Worm (Caenorhabditis elegans): ENCODE measurements around the gene F49F1.5.

The F49F1.5 gene

DNA sequence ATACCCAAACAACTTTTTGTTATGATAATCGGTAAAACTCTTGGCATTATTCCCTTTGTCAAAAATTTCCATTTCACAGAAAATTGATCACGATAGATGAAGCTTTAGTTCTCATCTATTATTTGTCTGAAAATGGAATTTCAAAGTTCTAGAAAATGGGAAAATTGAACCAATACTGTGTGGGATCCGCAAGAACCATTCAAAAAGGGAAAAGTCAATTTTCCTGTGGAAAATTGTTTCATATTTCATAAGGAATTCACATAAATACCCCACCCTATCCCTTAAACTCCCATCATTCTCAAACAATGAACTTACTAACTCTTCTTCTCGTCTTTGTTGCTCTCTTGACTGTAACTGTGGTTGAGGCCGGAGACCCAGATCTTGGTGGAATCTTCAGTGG lies 39.4 kb downstream of the F49F1.5 start, which contains the start of the genes C35B1.9 and C35B1.3:
Gene C35B1.9 (minus strand): TSS at position 101 of the 400 bp plus-strand sequence.
Gene C35B1.3 (plus strand): TSS at position 306 of the 400 bp plus-strand sequence.
- TF ChIP-seq mep-1 (tag; optimal IDR thresholded peaks at IDR 0.05) (no peak), ceh-32 (tag; optimal IDR thresholded peaks at IDR 0.05; ENCODE audit: poor library complexity) (no peak), unc-62 (GFP tag; optimal IDR thresholded peaks at IDR 0.05 in 1 of 2) (peak in 1 of 2 experiments; percentile 11), unc-62 (tag; optimal IDR thresholded peaks at IDR 0.05) (no peak), ceh-28 (tag; optimal IDR thresholded peaks at IDR 0.05) (no peak), lim-7 (GFP tag; IDR thresholded peaks at IDR 0.05) (no peak)

DNA sequence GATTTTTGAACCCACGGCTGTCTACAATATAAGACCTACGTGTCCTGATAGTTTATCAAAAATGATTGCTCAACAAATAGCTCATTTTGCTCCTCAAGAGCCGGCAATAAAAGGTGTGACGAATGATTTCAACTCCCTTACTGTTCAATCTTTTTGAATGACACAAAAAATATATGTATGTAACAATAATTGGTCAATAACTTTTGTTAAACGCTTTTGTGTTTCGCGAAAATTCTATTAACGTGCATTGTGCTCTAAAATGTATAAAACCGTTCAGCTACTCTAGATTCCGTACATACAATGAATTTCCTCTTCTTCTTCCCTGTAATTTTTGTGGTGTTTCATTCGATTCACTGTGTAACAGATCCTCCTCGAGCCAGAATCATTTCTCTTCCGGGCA lies 40.7 kb downstream of the F49F1.5 start, which contains the start of gene C35B1.4:
Gene C35B1.4 (plus strand): TSS at position 301 of the 400 bp plus-strand sequence.
- no peak for TF ChIP-seq dpl-1 (GFP tag; optimal IDR thresholded peaks at IDR 0.05)
- TF ChIP-seq nhr-10 (tag; optimal IDR thresholded peaks at IDR 0.05) = no peak
- TF ChIP-seq set-16 (GFP tag; IDR thresholded peaks at IDR 0.05) = no peak
- TF ChIP-seq lin-38 (GFP tag; IDR thresholded peaks at IDR 0.05) = no peak
- no peak for TF ChIP-seq T26A8.4 (GFP tag; IDR thresholded peaks at IDR 0.05)
- no peak for TF ChIP-seq nhr-11 (tag; optimal IDR thresholded peaks at IDR 0.05)
- TF ChIP-seq attf-4 (tag; optimal IDR thresholded peaks at IDR 0.05) = no peak
- TF ChIP-seq F26F4.8 (GFP tag; conservative IDR thresholded peaks at IDR 0.05) = no peak
- no peak for TF ChIP-seq daf-8 (GFP tag; IDR thresholded peaks at IDR 0.05)
- no peak for TF ChIP-seq dmd-9 (GFP tag; IDR thresholded peaks at IDR 0.05)
- TF ChIP-seq nhr-28 (tag; optimal IDR thresholded peaks at IDR 0.05) = no peak
- TF ChIP-seq nhr-76 (tag; optimal IDR thresholded peaks at IDR 0.05) = no peak
- TF ChIP-seq mep-1 (tag; optimal IDR thresholded peaks at IDR 0.05) = no peak

DNA sequence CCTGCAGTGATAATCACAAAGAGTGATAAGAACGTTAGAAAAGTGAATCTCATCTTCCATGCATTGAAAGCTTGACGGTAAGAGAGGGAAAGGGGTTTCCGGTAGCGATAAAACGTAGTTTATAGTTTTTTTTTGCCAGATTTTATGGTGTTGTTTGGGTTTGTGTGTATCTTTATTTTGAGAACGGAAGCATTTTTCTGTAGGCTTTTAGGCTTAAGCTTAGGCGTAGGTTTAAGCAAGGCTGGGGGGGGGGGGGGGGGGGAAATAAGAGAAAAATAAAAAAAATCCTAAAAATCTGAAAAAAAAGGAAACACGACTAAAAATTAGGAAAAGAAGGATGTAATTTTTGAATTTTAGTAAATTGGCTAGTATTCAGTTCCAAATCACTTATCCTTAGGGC lies 41.3 kb downstream of the F49F1.5 start, which contains the start of gene C35B1.8:
Gene C35B1.8 (minus strand): TSS at position 101 of the 400 bp plus-strand sequence.
- no peak for TF ChIP-seq gei-8 (GFP tag; optimal IDR thresholded peaks at IDR 0.05)
- no peak for TF ChIP-seq nhr-25 (tag; optimal IDR thresholded peaks at IDR 0.05; ENCODE audit: borderline replicate concordance, insufficient read depth)
- no peak for TF ChIP-seq zfp-3 (GFP tag; conservative IDR thresholded peaks at IDR 0.05)
- no peak for TF ChIP-seq dmd-8 (GFP tag; IDR thresholded peaks at IDR 0.05)
- TF ChIP-seq ceh-62 (tag; optimal IDR thresholded peaks at IDR 0.05) = no peak
- no peak for TF ChIP-seq aha-1 (tag)
- TF ChIP-seq Y75B8A.6 (GFP tag; IDR thresholded peaks at IDR 0.05) = no peak
- no peak for TF ChIP-seq snpc-4 (tag; optimal IDR thresholded peaks at IDR 0.05)
- no peak for TF ChIP-seq pqm-1 (tag; optimal IDR thresholded peaks at IDR 0.05)
- TF ChIP-seq set-16 (GFP tag; IDR thresholded peaks at IDR 0.05) = no peak
- no peak for TF ChIP-seq nhr-102 (tag; optimal IDR thresholded peaks at IDR 0.05)
- TF ChIP-seq lin-29 (GFP tag; IDR thresholded peaks at IDR 0.05) = no peak
- TF ChIP-seq jun-1 (tag; optimal IDR thresholded peaks at IDR 0.05) = no peak
- no peak for TF ChIP-seq madf-5 (GFP tag; IDR thresholded peaks at IDR 0.05)
- TF ChIP-seq saeg-2 (GFP tag; IDR thresholded peaks at IDR 0.05) = no peak
- TF ChIP-seq nhr-28 (tag; optimal IDR thresholded peaks at IDR 0.05) = no peak
- no peak for TF ChIP-seq nhr-10 (tag; optimal IDR thresholded peaks at IDR 0.05)
- no peak for TF ChIP-seq mxl-2 (GFP tag; conservative IDR thresholded peaks at IDR 0.05)
- TF ChIP-seq hmg-1.1 (GFP tag; IDR thresholded peaks at IDR 0.05) = no peak

DNA sequence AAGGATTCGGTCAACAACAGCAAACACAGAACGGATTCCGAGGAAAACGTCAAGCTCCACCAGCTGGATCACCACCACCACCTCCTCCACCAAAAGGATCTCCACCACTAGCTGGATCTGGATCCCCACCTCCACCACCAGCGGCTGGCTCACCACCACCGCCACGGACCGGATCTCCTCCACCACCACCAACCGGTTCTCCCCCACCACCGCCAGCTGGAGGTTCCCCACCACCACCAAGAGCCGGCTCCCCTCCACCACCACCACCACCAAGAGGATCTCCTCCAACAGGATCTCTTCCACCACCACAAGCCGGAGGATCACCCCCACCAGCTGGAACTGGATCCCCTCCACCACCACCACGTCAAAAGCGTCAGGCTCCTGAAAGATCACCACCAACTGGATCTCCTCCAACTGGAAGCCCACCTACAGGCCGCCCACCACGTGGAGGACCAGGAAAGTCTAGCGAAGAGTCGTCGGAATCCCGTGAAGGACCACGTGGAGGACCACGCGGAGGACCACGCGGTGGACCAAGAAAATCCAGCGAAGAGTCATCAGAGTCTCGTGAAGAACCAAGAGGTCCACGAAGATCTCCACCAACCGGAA lies 43.4 kb downstream of the F49F1.5 start:
- TF ChIP-seq hmg-1.1 (GFP tag; IDR thresholded peaks at IDR 0.05) (no peak), set-16 (GFP tag; IDR thresholded peaks at IDR 0.05) (peak; percentile 97)

DNA sequence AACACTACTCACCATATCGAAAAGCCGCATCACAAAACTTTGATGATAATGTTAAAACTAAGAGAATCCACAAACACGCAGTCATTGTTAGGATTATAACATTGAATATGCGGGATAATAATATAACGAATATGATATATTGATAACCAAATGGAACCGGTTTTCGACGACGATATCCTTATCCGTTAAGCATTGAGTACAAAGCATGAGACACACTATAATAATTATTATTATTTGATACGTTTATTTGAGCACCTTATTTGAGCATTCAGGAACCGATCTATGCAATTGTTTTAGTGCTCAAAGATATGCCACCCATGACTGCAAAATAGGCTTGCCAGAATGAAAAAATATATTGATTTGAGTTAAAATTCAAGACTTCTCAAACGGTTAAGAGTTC lies 45.6 kb downstream of the F49F1.5 start, which contains the start of gene W03D2.9:
Gene W03D2.9 (minus strand): TSS at position 101 of the 400 bp plus-strand sequence.
- TF ChIP-seq lin-29 (GFP tag; IDR thresholded peaks at IDR 0.05) (no peak), F49E8.2 (tag; optimal IDR thresholded peaks at IDR 0.05; ENCODE audit: borderline replicate concordance) (no peak), nhr-76 (tag; optimal IDR thresholded peaks at IDR 0.05) (no peak), ceh-44 (GFP tag; IDR thresholded peaks at IDR 0.05) (no peak), aly-2 (tag; optimal IDR thresholded peaks at IDR 0.05) (no peak), ceh-82 (tag; optimal IDR thresholded peaks at IDR 0.05) (no peak), mxl-2 (GFP tag; conservative IDR thresholded peaks at IDR 0.05) (no peak), ama-1 (optimal IDR thresholded peaks at IDR 0.05) (no peak), ceh-62 (tag; optimal IDR thresholded peaks at IDR 0.05) (no peak), lin-13 (GFP tag; optimal IDR thresholded peaks at IDR 0.05) (no peak), mxl-3 (GFP tag; optimal IDR thresholded peaks at IDR 0.05) (no peak), madf-5 (GFP tag; IDR thresholded peaks at IDR 0.05) (no peak), skn-1 (tag; optimal IDR thresholded peaks at IDR 0.05) (no peak), nhr-11 (tag; optimal IDR thresholded peaks at IDR 0.05) (no peak), zag-1 (tag; optimal IDR thresholded peaks at IDR 0.05) (no peak), ctbp-1 (GFP tag; IDR thresholded peaks at IDR 0.05) (no peak), lin-1 (GFP tag; IDR thresholded peaks at IDR 0.05) (no peak)

Data from whole organism, L4 larva.